Worm (Caenorhabditis elegans) whole organism, L4 larva: ENCODE results near the gene F54D5.24.

Source experiments
- D1046.2 ChIP-seq: fragments of 200-800 bp; sonication (Bioruptor generic); IDR thresholded peaks from 2 replicates; pipeline ENCODE4 v1.3.6; 2022; ENCODE audit warnings: missing genetic modification characterization, missing compliant biosample characterization
- aha-1 ChIP-seq: fragments of 150-350 bp; peaks from one replicate; lab custom pipeline; 2014; ENCODE audit warnings: missing biosample characterization, missing genetic modification characterization
- ama-1 ChIP-seq: fragments of 150-350 bp; optimal IDR thresholded peaks from 2 replicates; lab custom pipeline; 2014; ENCODE audit warnings: inconsistent platforms, mixed read lengths
- arid-1 ChIP-seq: fragments of 200-800 bp; sonication (Bioruptor generic); conservative IDR thresholded peaks from 2 replicates; pipeline ENCODE4 v1.3.6; 2022; ENCODE audit warnings: missing genetic modification reagents, missing genetic modification characterization, missing compliant biosample characterization
- ceh-28 ChIP-seq: fragments of 150-350 bp; optimal IDR thresholded peaks from 2 replicates; lab custom pipeline; 2014; ENCODE audit warnings: missing biosample characterization, missing genetic modification reagents, missing genetic modification characterization
- ceh-44 ChIP-seq: fragments of 200-800 bp; sonication (Bioruptor generic); IDR thresholded peaks from 2 replicates; pipeline ENCODE4 v1.3.6; 2022; ENCODE audit warnings: missing genetic modification reagents, missing genetic modification characterization, missing compliant biosample characterization
- ceh-82 ChIP-seq: sonication (generic microtip); optimal IDR thresholded peaks from 2 replicates; lab custom pipeline; 2017; ENCODE audit warnings: missing biosample characterization, missing genetic modification characterization
- cey-2 ChIP-seq: sonication (generic microtip); optimal IDR thresholded peaks from 3 replicates; lab custom pipeline; 2017; ENCODE audit warnings: missing genetic modification characterization, mild to moderate bottlenecking, missing compliant biosample characterization, antibody characterized with exemption, borderline replicate concordance; ENCODE audit not compliant: insufficient read depth
- daf-8 ChIP-seq: fragments of 200-800 bp; sonication (Bioruptor generic); IDR thresholded peaks from 2 replicates; pipeline ENCODE4 v1.3.6; 2022; ENCODE audit warnings: missing genetic modification characterization, missing compliant biosample characterization
- dmd-6 ChIP-seq: fragments of 200-800 bp; sonication (Bioruptor generic); IDR thresholded peaks from 2 replicates; pipeline ENCODE4 v1.3.6; 2022; ENCODE audit warnings: missing genetic modification reagents, missing genetic modification characterization, missing compliant biosample characterization
- dmd-8 ChIP-seq: fragments of 200-800 bp; sonication (Bioruptor generic); IDR thresholded peaks from 2 replicates; pipeline ENCODE4 v1.3.6; 2022; ENCODE audit warnings: missing genetic modification characterization, missing compliant biosample characterization
- dpl-1 ChIP-seq: fragments of 150-350 bp; optimal IDR thresholded peaks from 2 replicates; lab custom pipeline; 2014; ENCODE audit warnings: missing biosample characterization, missing genetic modification reagents, missing genetic modification characterization
- duxl-1 ChIP-seq: sonication (generic microtip); optimal IDR thresholded peaks from 2 replicates; lab custom pipeline; 2016; ENCODE audit warnings: mild to moderate bottlenecking, missing genetic modification characterization, moderate library complexity, missing compliant biosample characterization; ENCODE audit not compliant: poor library complexity
- dve-1 ChIP-seq: sonication (generic microtip); optimal IDR thresholded peaks from 2 replicates; lab custom pipeline; 2017; ENCODE audit warnings: antibody characterized with exemption, mild to moderate bottlenecking, missing genetic modification characterization, missing compliant biosample characterization; ENCODE audit not compliant: insufficient read depth
- hmg-1.1 ChIP-seq: fragments of 200-800 bp; sonication (Bioruptor generic); IDR thresholded peaks from 2 replicates; pipeline ENCODE4 v1.3.6; 2022; ENCODE audit warnings: missing genetic modification reagents, missing genetic modification characterization, missing compliant biosample characterization
- jun-1 ChIP-seq: fragments of 150-350 bp; optimal IDR thresholded peaks from 2 replicates; lab custom pipeline; 2014; ENCODE audit warnings: missing biosample characterization, missing genetic modification reagents, missing genetic modification characterization
- lim-7 ChIP-seq: fragments of 200-800 bp; sonication (Bioruptor generic); IDR thresholded peaks from 2 replicates; pipeline ENCODE4 v1.3.6; 2022; ENCODE audit warnings: missing genetic modification characterization, missing compliant biosample characterization
- lin-13 ChIP-seq: fragments of 150-350 bp; optimal IDR thresholded peaks from 2 replicates; lab custom pipeline; 2014; ENCODE audit warnings: missing biosample characterization, missing genetic modification reagents, missing genetic modification characterization
- lin-29 ChIP-seq: fragments of 200-800 bp; sonication (Bioruptor generic); IDR thresholded peaks from 2 replicates; pipeline ENCODE4 v1.3.6; 2022; ENCODE audit warnings: missing genetic modification reagents, missing genetic modification characterization, missing compliant biosample characterization
- lsy-2 ChIP-seq, 2 experiments: fragments of 150-350 bp in 1 of 2; sonication (generic microtip) in 1 of 2; optimal IDR thresholded peaks; 2 replicates each; lab custom pipeline; 2014 to 2017; ENCODE audit warnings: missing biosample characterization in 2 of 2, missing genetic modification characterization in 2 of 2
- mxl-3 ChIP-seq: fragments of 200-800 bp; sonication (Bioruptor generic); optimal IDR thresholded peaks from 2 replicates; lab custom pipeline; 2018; ENCODE audit warnings: mild to moderate bottlenecking, missing genetic modification characterization, missing compliant biosample characterization
- nhr-10 ChIP-seq: fragments of 150-350 bp; optimal IDR thresholded peaks from 2 replicates; lab custom pipeline; 2014; ENCODE audit warnings: missing biosample characterization, missing genetic modification characterization
- nhr-237 ChIP-seq: sonication (generic microtip); optimal IDR thresholded peaks from 2 replicates; lab custom pipeline; 2017; ENCODE audit warnings: missing biosample characterization, missing genetic modification characterization
- nhr-41 ChIP-seq: fragments of 200-800 bp; sonication (Bioruptor generic); IDR thresholded peaks from 2 replicates; pipeline ENCODE4 v1.3.6; 2022; ENCODE audit warnings: missing genetic modification reagents, missing genetic modification characterization, missing compliant biosample characterization
- nhr-77 ChIP-seq: fragments of 150-350 bp; optimal IDR thresholded peaks from 2 replicates; lab custom pipeline; 2014; ENCODE audit warnings: missing biosample characterization, missing genetic modification characterization
- pha-4 ChIP-seq, 2 experiments: fragments of 150-350 bp in 1 of 2; fragments of 200-800 bp in 1 of 2; sonication (Bioruptor generic) in 1 of 2; IDR thresholded peaks in 1 of 2; optimal IDR thresholded peaks in 1 of 2; 2 replicates each; pipeline versions ENCODE4 v1.3.6 to Lab custom; 2014 to 2022; ENCODE audit warnings: missing genetic modification characterization in 2 of 2, missing genetic modification reagents in 2 of 2, missing biosample characterization in 1 of 2, missing compliant biosample characterization in 1 of 2
- php-3 ChIP-seq: fragments of 200-800 bp; sonication (Bioruptor generic); IDR thresholded peaks from 2 replicates; pipeline ENCODE4 v1.3.6; 2022; ENCODE audit warnings: missing genetic modification reagents, missing genetic modification characterization, missing compliant biosample characterization
- saeg-2 ChIP-seq: fragments of 200-800 bp; sonication (Bioruptor generic); IDR thresholded peaks from 2 replicates; pipeline ENCODE4 v1.3.6; 2022; ENCODE audit warnings: missing genetic modification reagents, missing genetic modification characterization, missing compliant biosample characterization
- set-16 ChIP-seq: fragments of 200-800 bp; sonication (Bioruptor generic); IDR thresholded peaks from 2 replicates; pipeline ENCODE4 v1.3.6; 2022; ENCODE audit warnings: missing genetic modification reagents, missing genetic modification characterization, missing compliant biosample characterization
- skn-1 ChIP-seq: fragments of 150-350 bp; optimal IDR thresholded peaks from 2 replicates; lab custom pipeline; 2014; ENCODE audit warnings: missing biosample characterization, missing genetic modification characterization
- snpc-4 ChIP-seq: fragments of 150-350 bp; optimal IDR thresholded peaks from 2 replicates; lab custom pipeline; 2014; ENCODE audit warnings: missing biosample characterization, missing genetic modification characterization
- spr-1 ChIP-seq: sonication (generic microtip); optimal IDR thresholded peaks from 2 replicates; lab custom pipeline; 2016; ENCODE audit warnings: mild to moderate bottlenecking, missing genetic modification characterization, missing compliant biosample characterization
- spr-3 ChIP-seq: fragments of 200-800 bp; sonication (Bioruptor generic); optimal IDR thresholded peaks from 2 replicates; lab custom pipeline; 2018; ENCODE audit warnings: mild to moderate bottlenecking, missing genetic modification characterization, missing compliant biosample characterization
- tra-1 ChIP-seq: fragments of 200-800 bp; sonication (Bioruptor generic); IDR thresholded peaks from 2 replicates; pipeline ENCODE4 v1.3.6; 2022; ENCODE audit warnings: missing genetic modification reagents, missing genetic modification characterization, missing compliant biosample characterization
- unc-130 ChIP-seq: sonication (generic microtip); optimal IDR thresholded peaks from 2 replicates; lab custom pipeline; 2016; ENCODE audit warnings: missing genetic modification reagents, missing genetic modification characterization, missing compliant biosample characterization
- unc-39 ChIP-seq: sonication (generic microtip); optimal IDR thresholded peaks from 2 replicates; lab custom pipeline; 2017; ENCODE audit warnings: missing biosample characterization, missing genetic modification characterization
- unc-62 ChIP-seq, 3 experiments: fragments of 150-350 bp in 1 of 3; sonication (generic microtip); optimal IDR thresholded peaks in 2 of 3; peaks in 1 of 3; 1 replicate in 1 of 3; 2 replicates in 2 of 3; lab custom pipeline; 2014 to 2017; ENCODE audit warnings: missing biosample characterization in 3 of 3, missing genetic modification characterization in 3 of 3, missing genetic modification reagents in 3 of 3, missing genotype in 1 of 3
- zfp-2 ChIP-seq: sonication (generic microtip); optimal IDR thresholded peaks from 2 replicates; lab custom pipeline; 2016; ENCODE audit warnings: mild to moderate bottlenecking, missing genetic modification characterization, missing compliant biosample characterization
- zfp-3 ChIP-seq: fragments of 200-800 bp; sonication (Bioruptor generic); conservative IDR thresholded peaks from 2 replicates; pipeline ENCODE4 v1.3.6; 2022; ENCODE audit warnings: missing genetic modification reagents, missing genetic modification characterization, missing compliant biosample characterization

F54D5.24 gene

ce11 chrII:11555634-11556033 lies at the start of gene F54D5.24:
Gene F54D5.24, plus strand, starts transcription at chrII:11555949.
- TF ChIP-seq lim-7, result no peak
- no peak for TF ChIP-seq pha-4 (GFP tag; IDR thresholded peaks at IDR 0.05; lab: Robert Waterston, UW)
- TF ChIP-seq pha-4 (tag; optimal IDR thresholded peaks at IDR 0.05; lab: Kevin White, UChicago), result no peak
- TF ChIP-seq skn-1 (tag; lab: Kevin White, UChicago), result no peak
- TF ChIP-seq dmd-8 (GFP tag; lab: Robert Waterston, UW), result no peak
- no peak for TF ChIP-seq mxl-3 (GFP tag; lab: Kevin White, UChicago)
- no peak for TF ChIP-seq nhr-77 (tag; lab: Kevin White, UChicago)
- no peak for TF ChIP-seq dve-1 (tag; lab: Kevin White, UChicago)
- TF ChIP-seq jun-1 (tag; lab: Kevin White, UChicago), result no peak
- TF ChIP-seq D1046.2, result no peak

- TF ChIP-seq skn-1 (tag; lab: Kevin White, UChicago) (no peak), tra-1 (no peak), duxl-1 (tag; lab: Kevin White, UChicago) (no peak), lsy-2 (tag; optimal IDR thresholded peaks at IDR 0.05; lab: Kevin White, UChicago) (no peak)
- TF ChIP-seq, all 104 proteins: peak for 0
These were observed 45.4 kb upstream of the F54D5.24 start, which contains the start of gene npr-41 for ce11 chrII:11510373-11510772. Gene npr-41, plus strand, starts transcription at chrII:11510673.

ce11 chrII:11512921-11513320 lies 42.8 kb upstream of the F54D5.24 start:
- TF ChIP-seq zfp-3 (GFP tag; lab: Robert Waterston, UW), result no peak
- no peak for TF ChIP-seq unc-130 (GFP tag; lab: Kevin White, UChicago)
- TF ChIP-seq dmd-6 (GFP tag; lab: Robert Waterston, UW), result no peak
- no peak for TF ChIP-seq unc-39 (tag; lab: Kevin White, UChicago)
- no peak for TF ChIP-seq mxl-3 (GFP tag; lab: Kevin White, UChicago)
- TF ChIP-seq unc-62 (GFP tag; optimal IDR thresholded peaks at IDR 0.05 in 1 of 2; lab: Kevin White, UChicago), result peak in 1 of 2 experiments; percentile 74
- TF ChIP-seq unc-62 (tag; optimal IDR thresholded peaks at IDR 0.05; lab: Kevin White, UChicago), result no peak
- no peak for TF ChIP-seq ceh-44 (GFP tag; lab: Robert Waterston, UW)
- TF ChIP-seq hmg-1.1 (GFP tag; lab: Robert Waterston, UW), result no peak
- no peak for TF ChIP-seq cey-2 (tag; lab: Kevin White, UChicago)
- no peak for TF ChIP-seq lin-13 (GFP tag; lab: Kevin White, UChicago)
- no peak for TF ChIP-seq D1046.2
- peak; percentile 59 for TF ChIP-seq aha-1 (tag; lab: Kevin White, UChicago)
- TF ChIP-seq ceh-82 (tag; lab: Kevin White, UChicago), result no peak

- no peak for TF ChIP-seq arid-1 (GFP tag; lab: Robert Waterston, UW)
- no peak for TF ChIP-seq ama-1 (lab: Kevin White, UChicago)
These were observed 41.0 kb upstream of the F54D5.24 start, which contains the start of gene srh-44 for ce11 chrII:11514775-11515174. Gene srh-44, plus strand, starts transcription at chrII:11515075.

ce11 chrII:11518184-11518583 lies 37.6 kb upstream of the F54D5.24 start, which contains the start of gene B0334.10:
Gene B0334.10, plus strand, starts transcription at chrII:11518484.
- TF ChIP-seq cey-2 (tag; lab: Kevin White, UChicago) (no peak), daf-8 (GFP tag; lab: Robert Waterston, UW) (no peak), D1046.2 (no peak), spr-1 (tag; lab: Kevin White, UChicago) (no peak), nhr-41 (GFP tag; lab: Robert Waterston, UW) (no peak), php-3 (GFP tag; lab: Robert Waterston, UW) (no peak), snpc-4 (no peak), skn-1 (tag; lab: Kevin White, UChicago) (no peak), hmg-1.1 (GFP tag; lab: Robert Waterston, UW) (no peak), nhr-10 (tag; lab: Kevin White, UChicago) (no peak), ceh-28 (no peak), dpl-1 (no peak), set-16 (GFP tag; lab: Robert Waterston, UW) (no peak), saeg-2 (GFP tag; lab: Robert Waterston, UW) (no peak), zfp-2 (no peak), unc-39 (tag; lab: Kevin White, UChicago) (no peak), lin-29 (GFP tag; lab: Robert Waterston, UW) (no peak), nhr-237 (no peak), spr-3 (GFP tag; lab: Kevin White, UChicago) (no peak)
